Worm (Caenorhabditis elegans) whole organism, L1 larva: Measurements from ENCODE around the gene T19D12.4.

Experiments used
- Y116A8C.19 ChIP-seq: sonication (generic microtip); optimal IDR thresholded peaks from 2 replicates; lab custom pipeline; 2016; ENCODE audit warnings: missing compliant biosample characterization, missing genetic modification characterization, borderline replicate concordance
- ama-1 ChIP-seq: fragments of 150-350 bp; optimal IDR thresholded peaks from 2 replicates; lab custom pipeline; 2014
- egl-27 ChIP-seq, 2 experiments: fragments of 150-350 bp in 1 of 2; sonication (generic microtip); optimal IDR thresholded peaks; 3 replicates each; lab custom pipeline; 2017 to 2018; ENCODE audit warnings: missing biosample characterization in 2 of 2, missing genetic modification characterization in 2 of 2, missing genetic modification reagents in 2 of 2
- grh-1 ChIP-seq: fragments of 200-800 bp; sonication (Bioruptor generic); IDR thresholded peaks from 2 replicates; pipeline ENCODE4 v1.3.6; 2022; ENCODE audit warnings: missing genetic modification reagents, missing genetic modification characterization, missing compliant biosample characterization
- lin-15B ChIP-seq: fragments of 150-350 bp; sonication (generic microtip); optimal IDR thresholded peaks from 3 replicates; lab custom pipeline; 2014; ENCODE audit warnings: missing biosample characterization, missing genetic modification characterization
- lir-3 ChIP-seq: sonication (generic microtip); optimal IDR thresholded peaks from 2 replicates; lab custom pipeline; 2016; ENCODE audit warnings: mild to moderate bottlenecking, missing genetic modification characterization, moderate library complexity, missing compliant biosample characterization; ENCODE audit not compliant: poor library complexity
- nhr-28 ChIP-seq: fragments of 150-350 bp; optimal IDR thresholded peaks from 2 replicates; lab custom pipeline; 2014; ENCODE audit warnings: missing biosample characterization, missing genetic modification characterization
- sptf-1 ChIP-seq: fragments of 150-350 bp; optimal IDR thresholded peaks from 2 replicates; lab custom pipeline; 2014; ENCODE audit warnings: missing biosample characterization, missing genetic modification characterization

DNA sequence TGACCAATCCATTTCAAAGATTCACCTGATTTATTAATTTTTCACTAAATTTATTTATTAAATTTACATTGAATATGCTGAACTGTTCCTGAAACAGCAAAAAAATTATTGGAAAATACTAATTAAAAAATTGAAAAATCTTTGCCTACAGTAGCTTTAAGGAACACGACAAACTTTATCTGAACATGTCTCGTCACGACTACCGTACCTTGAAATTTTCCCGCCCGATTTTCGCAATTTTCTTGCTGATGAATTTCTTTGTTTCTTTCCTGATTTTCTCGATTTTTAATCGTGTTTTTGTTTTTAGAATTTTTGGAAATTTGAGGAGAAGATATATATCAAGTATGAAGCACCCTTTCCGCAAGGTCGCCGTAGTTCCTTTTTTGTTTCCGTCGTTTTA lies 52.0 kb downstream of the T19D12.4 start:
- TF ChIP-seq lir-3 (tag; lab: Kevin White, UChicago) = no peak
- no peak for TF ChIP-seq ama-1 (lab: Kevin White, UChicago)
- TF ChIP-seq Y116A8C.19 (tag; lab: Kevin White, UChicago) = no peak
- TF ChIP-seq lin-15B (tag; lab: Kevin White, UChicago) = no peak
- no peak for TF ChIP-seq grh-1
- no peak for TF ChIP-seq egl-27 (tag; optimal IDR thresholded peaks at IDR 0.05; lab: Kevin White, UChicago)
- no peak for TF ChIP-seq nhr-28
- TF ChIP-seq sptf-1 (tag; lab: Kevin White, UChicago) = no peak
